Fruit fly (Drosophila melanogaster) whole organism, prepupa: ENCODE data around the gene CG8668.

Experiments used
- Blimp-1 ChIP-seq: fragments of 200-800 bp; sonication (Bioruptor generic); optimal IDR thresholded peaks from 3 replicates; lab custom pipeline; 2017; ENCODE audit warnings: missing biosample characterization, missing genetic modification characterization, mild to moderate bottlenecking, moderate library complexity, missing genetic modification reagents
- CG10631 ChIP-seq: fragments of 200-800 bp; sonication (Bioruptor generic); optimal IDR thresholded peaks from 2 replicates; lab custom pipeline; 2016; ENCODE audit warnings: missing biosample characterization, missing genetic modification characterization
- CG10669 ChIP-seq: fragments of 200-800 bp; sonication (Bioruptor generic); optimal IDR thresholded peaks from 3 replicates; lab custom pipeline; 2018; ENCODE audit warnings: missing biosample characterization, mild to moderate bottlenecking, missing genetic modification characterization, moderate library complexity
- CG11294 ChIP-seq: fragments of 200-800 bp; sonication (Bioruptor generic); IDR thresholded peaks from 2 replicates; pipeline ENCODE4 v1.3.6; 2022; ENCODE audit warnings: missing biosample characterization, missing genetic modification characterization
- CG11762 ChIP-seq: fragments of 200-800 bp; sonication (Bioruptor generic); optimal IDR thresholded peaks from 3 replicates; lab custom pipeline; 2016; ENCODE audit warnings: missing biosample characterization, missing genetic modification characterization; ENCODE audit not compliant: insufficient read depth
- CG11902 ChIP-seq: fragments of 200-800 bp; sonication (Bioruptor generic); optimal IDR thresholded peaks from 3 replicates; lab custom pipeline; 2016; ENCODE audit warnings: missing biosample characterization, missing genetic modification characterization
- CG1621 ChIP-seq: fragments of 200-800 bp; sonication (Bioruptor generic); optimal IDR thresholded peaks from 3 replicates; lab custom pipeline; 2018; ENCODE audit warnings: missing biosample characterization, mild to moderate bottlenecking, missing genetic modification characterization
- CG3032 ChIP-seq: fragments of 200-800 bp; optimal IDR thresholded peaks from 2 replicates; lab custom pipeline; 2019; ENCODE audit warnings: missing biosample characterization, mild to moderate bottlenecking, missing genetic modification characterization, moderate library complexity
- CG32006 ChIP-seq: fragments of 200-800 bp; sonication (Bioruptor generic); optimal IDR thresholded peaks from 3 replicates; lab custom pipeline; 2017; ENCODE audit warnings: missing biosample characterization, mild to moderate bottlenecking, missing genetic modification characterization
- CG34406 ChIP-seq: fragments of 200-800 bp; sonication (Bioruptor generic); optimal IDR thresholded peaks from 3 replicates; lab custom pipeline; 2016; ENCODE audit warnings: missing biosample characterization, missing genetic modification characterization
- CG3919 ChIP-seq: fragments of 200-800 bp; sonication (Bioruptor generic); optimal IDR thresholded peaks from 3 replicates; lab custom pipeline; 2016; ENCODE audit warnings: missing biosample characterization, missing genetic modification characterization
- CG4318 ChIP-seq: fragments of 200-800 bp; sonication (Bioruptor generic); optimal IDR thresholded peaks from 3 replicates; lab custom pipeline; 2017; ENCODE audit warnings: missing biosample characterization, mild to moderate bottlenecking, missing genetic modification characterization
- CG6276 ChIP-seq: fragments of 200-800 bp; sonication (Bioruptor generic); optimal IDR thresholded peaks from 2 replicates; lab custom pipeline; 2017; ENCODE audit warnings: missing biosample characterization, mild to moderate bottlenecking, missing genetic modification characterization
- CG7368 ChIP-seq: fragments of 200-800 bp; sonication (Bioruptor generic); optimal IDR thresholded peaks from 3 replicates; lab custom pipeline; 2016; ENCODE audit warnings: missing biosample characterization, missing genetic modification characterization
- CG8319 ChIP-seq: fragments of 200-800 bp; sonication (Bioruptor generic); optimal IDR thresholded peaks from 3 replicates; lab custom pipeline; 2016; ENCODE audit warnings: missing biosample characterization, missing genetic modification characterization
- CG8632 ChIP-seq: fragments of 200-800 bp; sonication (Bioruptor generic); optimal IDR thresholded peaks from 3 replicates; lab custom pipeline; 2016; ENCODE audit warnings: missing biosample characterization, missing genetic modification characterization
- Ets21C ChIP-seq: fragments of 200-800 bp; sonication (Bioruptor generic); optimal IDR thresholded peaks from 3 replicates; lab custom pipeline; 2016; ENCODE audit warnings: missing biosample characterization, missing genetic modification characterization
- Ets96B ChIP-seq: fragments of 200-800 bp; optimal IDR thresholded peaks from 2 replicates; lab custom pipeline; 2019; ENCODE audit warnings: missing biosample characterization, mild to moderate bottlenecking, missing genetic modification characterization, moderate library complexity
- Gug ChIP-seq: fragments of 200-800 bp; sonication (Bioruptor generic); IDR thresholded peaks from 2 replicates; pipeline ENCODE4 v1.3.6; 2022; ENCODE audit warnings: missing biosample characterization, missing genetic modification characterization
- Hr38 ChIP-seq: sonication (Bioruptor generic); optimal IDR thresholded peaks from 2 replicates; lab custom pipeline; 2016; ENCODE audit warnings: missing biosample characterization, missing genetic modification characterization
- Hr39 ChIP-seq: fragments of 200-800 bp; sonication (Bioruptor generic); optimal IDR thresholded peaks from 2 replicates; lab custom pipeline; 2016; ENCODE audit warnings: missing biosample characterization, missing genetic modification characterization
- Hr4 ChIP-seq: fragments of 200-800 bp; sonication (Bioruptor generic); optimal IDR thresholded peaks from 3 replicates; lab custom pipeline; 2016; ENCODE audit warnings: missing biosample characterization, missing genetic modification characterization
- Lpt ChIP-seq: fragments of 200-800 bp; sonication (Bioruptor generic); optimal IDR thresholded peaks from 3 replicates; lab custom pipeline; 2016; ENCODE audit warnings: missing biosample characterization, missing genetic modification characterization
- OdsH ChIP-seq: fragments of 200-800 bp; sonication (Bioruptor generic); optimal IDR thresholded peaks from 3 replicates; lab custom pipeline; 2016; ENCODE audit warnings: missing biosample characterization, missing genetic modification characterization
- Smox ChIP-seq: fragments of 200-800 bp; sonication (Bioruptor generic); optimal IDR thresholded peaks from 3 replicates; lab custom pipeline; 2016; ENCODE audit warnings: missing biosample characterization, missing genetic modification characterization
- Sox102F ChIP-seq: fragments of 200-800 bp; sonication (Bioruptor generic); optimal IDR thresholded peaks from 2 replicates; lab custom pipeline; 2016; ENCODE audit warnings: missing biosample characterization, mild to moderate bottlenecking, missing genetic modification characterization
- Sox14 ChIP-seq: fragments of 200-800 bp; sonication (Bioruptor generic); optimal IDR thresholded peaks from 3 replicates; lab custom pipeline; 2016; ENCODE audit warnings: missing biosample characterization, missing genetic modification characterization
- Sox15 ChIP-seq: fragments of 200-800 bp; sonication (Bioruptor generic); optimal IDR thresholded peaks from 3 replicates; lab custom pipeline; 2016; ENCODE audit warnings: missing biosample characterization, missing genetic modification characterization
- achi ChIP-seq: fragments of 200-800 bp; sonication (Bioruptor generic); optimal IDR thresholded peaks from 3 replicates; lab custom pipeline; 2016; ENCODE audit warnings: missing biosample characterization, missing genetic modification characterization
- acj6 ChIP-seq: fragments of 200-800 bp; sonication (Bioruptor generic); optimal IDR thresholded peaks from 3 replicates; lab custom pipeline; 2016; ENCODE audit warnings: missing biosample characterization, missing genetic modification characterization
- dsx ChIP-seq: fragments of 200-800 bp; optimal IDR thresholded peaks from 3 replicates; lab custom pipeline; 2019; ENCODE audit warnings: missing biosample characterization, mild to moderate bottlenecking, missing genetic modification characterization, moderate library complexity; ENCODE audit not compliant: poor library complexity, severe bottlenecking
- eg ChIP-seq: fragments of 200-800 bp; sonication (Bioruptor generic); IDR thresholded peaks from 3 replicates; pipeline ENCODE4 v1.3.6; 2022; ENCODE audit warnings: missing biosample characterization, missing genetic modification characterization
- fkh ChIP-seq: fragments of 200-800 bp; sonication (Bioruptor generic); optimal IDR thresholded peaks from 3 replicates; lab custom pipeline; 2017; ENCODE audit warnings: missing biosample characterization, mild to moderate bottlenecking, missing genetic modification characterization, moderate library complexity
- pdm3 ChIP-seq: fragments of 200-800 bp; sonication (Bioruptor generic); optimal IDR thresholded peaks from 3 replicates; lab custom pipeline; 2016; ENCODE audit warnings: missing biosample characterization, missing genetic modification characterization
- salr ChIP-seq, 2 experiments: fragments of 200-800 bp; sonication (Bioruptor generic); optimal IDR thresholded peaks; 3 replicates each; lab custom pipeline; 2016 to 2018; ENCODE audit warnings: missing biosample characterization in 2 of 2, missing genetic modification characterization in 2 of 2, mild to moderate bottlenecking in 1 of 2
- ss ChIP-seq, 2 experiments: fragments of 200-800 bp; sonication (Bioruptor generic); optimal IDR thresholded peaks; 2 replicates in 1 of 2; 3 replicates in 1 of 2; lab custom pipeline; 2017 to 2018; ENCODE audit warnings: mild to moderate bottlenecking in 2 of 2, missing biosample characterization in 2 of 2, missing genetic modification characterization in 2 of 2, moderate library complexity in 1 of 2
- svp ChIP-seq: fragments of 200-800 bp; sonication (Bioruptor generic); peaks from one replicate; lab custom pipeline; 2016; ENCODE audit warnings: missing biosample characterization, missing genetic modification characterization
- topi ChIP-seq: fragments of 200-800 bp; sonication (Bioruptor generic); optimal IDR thresholded peaks from 3 replicates; lab custom pipeline; 2016; ENCODE audit warnings: missing biosample characterization, missing genetic modification characterization
- vri ChIP-seq: fragments of 200-800 bp; sonication (Bioruptor generic); optimal IDR thresholded peaks from 3 replicates; lab custom pipeline; 2016; ENCODE audit warnings: missing biosample characterization, mild to moderate bottlenecking, missing genetic modification characterization

Gene CG8668

dm6 chr2L:8088025-8088789, 38.6 kb upstream of the CG8668 start (continued):
- TF ChIP-seq fkh (peak; percentile 11), CG11762 (GFP tag; lab: Kevin White, UChicago) (no peak), Hr38 (no peak), Lpt (GFP tag; lab: Kevin White, UChicago) (no peak), CG7368 (GFP tag; lab: Kevin White, UChicago) (no peak), CG10631 (GFP tag; lab: Kevin White, UChicago) (no peak), Blimp-1 (GFP tag; lab: Kevin White, UChicago) (no peak), CG6276 (GFP tag; lab: Kevin White, UChicago) (peak; percentile 33), salr (GFP tag; optimal IDR thresholded peaks at IDR 0.05; lab: Kevin White, UChicago) (peak in 1 of 2 experiments; percentile 3)

dm6 chr2L:8091429-8091828, 35.4 kb upstream of the CG8668 start:
- TF ChIP-seq pdm3 (GFP tag; lab: Kevin White, UChicago) (no peak), CG34406 (GFP tag; lab: Kevin White, UChicago) (no peak), Sox102F (no peak), dsx (GFP tag; lab: Kevin White, UChicago) (no peak), CG4318 (GFP tag; lab: Kevin White, UChicago) (no peak), Gug (GFP tag; lab: Robert Waterston, UW) (no peak), acj6 (GFP tag; lab: Kevin White, UChicago) (no peak), Ets21C (GFP tag; lab: Kevin White, UChicago) (no peak), svp (GFP tag; lab: Kevin White, UChicago) (no peak), Lpt (GFP tag; lab: Kevin White, UChicago) (no peak), CG11762 (GFP tag; lab: Kevin White, UChicago) (no peak), CG3919 (GFP tag; lab: Kevin White, UChicago) (no peak), achi (GFP tag; lab: Kevin White, UChicago) (no peak), CG32006 (no peak), eg (GFP tag; lab: Robert Waterston, UW) (no peak)

dm6 chr2L:8091908-8092307, 34.9 kb upstream of the CG8668 start:
- TF ChIP-seq acj6 (GFP tag; lab: Kevin White, UChicago) = no peak
- TF ChIP-seq CG3032 (tag; lab: Kevin White, UChicago) = no peak
- no peak for TF ChIP-seq topi (GFP tag; lab: Kevin White, UChicago)
- TF ChIP-seq Blimp-1 (GFP tag; lab: Kevin White, UChicago) = no peak
- no peak for TF ChIP-seq CG4318 (GFP tag; lab: Kevin White, UChicago)
- no peak for TF ChIP-seq CG8319 (GFP tag; lab: Kevin White, UChicago)
- TF ChIP-seq Sox102F = no peak
- TF ChIP-seq CG11294 (GFP tag; lab: Robert Waterston, UW) = no peak
- no peak for TF ChIP-seq CG34406 (GFP tag; lab: Kevin White, UChicago)
- no peak for TF ChIP-seq Sox15 (GFP tag; lab: Kevin White, UChicago)
- TF ChIP-seq vri = no peak
- TF ChIP-seq dsx (GFP tag; lab: Kevin White, UChicago) = no peak
- TF ChIP-seq CG8632 = no peak
- no peak for TF ChIP-seq CG3919 (GFP tag; lab: Kevin White, UChicago)
- no peak for TF ChIP-seq CG1621 (tag; lab: Kevin White, UChicago)

dm6 chr2L:8093182-8093941, 33.4 kb upstream of the CG8668 start:
- TF ChIP-seq Blimp-1 (GFP tag; lab: Kevin White, UChicago) (no peak), CG3919 (GFP tag; lab: Kevin White, UChicago) (peak; percentile 46), Ets96B (tag; lab: Kevin White, UChicago) (no peak), Sox102F (peak; percentile 35), CG11294 (GFP tag; lab: Robert Waterston, UW) (peak; percentile 15; the same call in 1 of the 2 replicates), acj6 (GFP tag; lab: Kevin White, UChicago) (peak; percentile 28), Hr39 (peak; percentile 12), CG7368 (GFP tag; lab: Kevin White, UChicago) (no peak), CG32006 (peak; percentile 24), CG4318 (GFP tag; lab: Kevin White, UChicago) (no peak), CG8632 (no peak), CG10669 (peak; percentile 11), ss (GFP tag; optimal IDR thresholded peaks at IDR 0.05; lab: Kevin White, UChicago) (no peak), Smox (peak; percentile 30), Sox14 (peak; percentile 71), Hr4 (GFP tag; lab: Kevin White, UChicago) (no peak), CG11762 (GFP tag; lab: Kevin White, UChicago) (no peak), CG3032 (tag; lab: Kevin White, UChicago) (peak; percentile 16), OdsH (GFP tag; lab: Kevin White, UChicago) (no peak), eg (GFP tag; lab: Robert Waterston, UW) (peak; percentile 28; the same call in 1 of the 3 replicates), CG11902 (no peak), Gug (GFP tag; lab: Robert Waterston, UW) (0 out of 2 replicates have a peak, but pooled peaks have one; percentile 14)
